Worm (Caenorhabditis elegans) whole organism, L4 larva: Measurements from ENCODE around the gene srh-83.

Experiments
- D1046.2 ChIP-seq: fragments of 200-800 bp; sonication (Bioruptor generic); IDR thresholded peaks from 2 replicates; pipeline ENCODE4 v1.3.6; 2022; ENCODE audit warnings: missing genetic modification characterization, missing compliant biosample characterization
- F37D6.2 ChIP-seq: sonication (generic microtip); optimal IDR thresholded peaks from 2 replicates; lab custom pipeline; 2016; ENCODE audit warnings: mild to moderate bottlenecking, missing genetic modification characterization, missing compliant biosample characterization
- T26A8.4 ChIP-seq: fragments of 200-800 bp; sonication (Bioruptor generic); IDR thresholded peaks from 2 replicates; pipeline ENCODE4 v1.3.6; 2022; ENCODE audit warnings: missing genetic modification characterization, missing compliant biosample characterization
- Y105C5A.15 ChIP-seq: fragments of 200-800 bp; sonication (Bioruptor generic); IDR thresholded peaks from 2 replicates; pipeline ENCODE4 v1.3.6; 2022; ENCODE audit warnings: missing genetic modification characterization, missing compliant biosample characterization
- Y5F2A.4 ChIP-seq: fragments of 200-800 bp; sonication (Bioruptor generic); optimal IDR thresholded peaks from 2 replicates; lab custom pipeline; 2018; ENCODE audit warnings: mild to moderate bottlenecking, missing genetic modification characterization, missing compliant biosample characterization
- ama-1 ChIP-seq: fragments of 150-350 bp; optimal IDR thresholded peaks from 2 replicates; lab custom pipeline; 2014; ENCODE audit warnings: inconsistent platforms, mixed read lengths
- arid-1 ChIP-seq: fragments of 200-800 bp; sonication (Bioruptor generic); conservative IDR thresholded peaks from 2 replicates; pipeline ENCODE4 v1.3.6; 2022; ENCODE audit warnings: missing genetic modification reagents, missing genetic modification characterization, missing compliant biosample characterization
- ceh-32 ChIP-seq: sonication (generic microtip); optimal IDR thresholded peaks from 2 replicates; lab custom pipeline; 2016; ENCODE audit warnings: mild to moderate bottlenecking, missing genetic modification characterization, missing compliant biosample characterization; ENCODE audit not compliant: poor library complexity
- ceh-62 ChIP-seq: sonication (generic microtip); optimal IDR thresholded peaks from 2 replicates; lab custom pipeline; 2017; ENCODE audit warnings: missing biosample characterization, missing genetic modification characterization
- ces-1 ChIP-seq: fragments of 150-350 bp; sonication (generic microtip); optimal IDR thresholded peaks from 4 replicates; lab custom pipeline; 2014; ENCODE audit warnings: missing biosample characterization, missing genetic modification reagents, missing genetic modification characterization
- cey-2 ChIP-seq: sonication (generic microtip); optimal IDR thresholded peaks from 3 replicates; lab custom pipeline; 2017; ENCODE audit warnings: missing genetic modification characterization, mild to moderate bottlenecking, missing compliant biosample characterization, antibody characterized with exemption, borderline replicate concordance; ENCODE audit not compliant: insufficient read depth
- daf-12 ChIP-seq: fragments of 150-350 bp; optimal IDR thresholded peaks from 2 replicates; lab custom pipeline; 2014; ENCODE audit warnings: missing biosample characterization, missing genetic modification reagents, missing genetic modification characterization
- daf-19 ChIP-seq: fragments of 200-800 bp; sonication (Bioruptor generic); conservative IDR thresholded peaks from 2 replicates; pipeline ENCODE4 v1.3.6; 2022; ENCODE audit warnings: missing genetic modification characterization, missing compliant biosample characterization
- daf-8 ChIP-seq: fragments of 200-800 bp; sonication (Bioruptor generic); IDR thresholded peaks from 2 replicates; pipeline ENCODE4 v1.3.6; 2022; ENCODE audit warnings: missing genetic modification characterization, missing compliant biosample characterization
- dmd-8 ChIP-seq: fragments of 200-800 bp; sonication (Bioruptor generic); IDR thresholded peaks from 2 replicates; pipeline ENCODE4 v1.3.6; 2022; ENCODE audit warnings: missing genetic modification characterization, missing compliant biosample characterization
- duxl-1 ChIP-seq: sonication (generic microtip); optimal IDR thresholded peaks from 2 replicates; lab custom pipeline; 2016; ENCODE audit warnings: mild to moderate bottlenecking, missing genetic modification characterization, moderate library complexity, missing compliant biosample characterization; ENCODE audit not compliant: poor library complexity
- dve-1 ChIP-seq: sonication (generic microtip); optimal IDR thresholded peaks from 2 replicates; lab custom pipeline; 2017; ENCODE audit warnings: antibody characterized with exemption, mild to moderate bottlenecking, missing genetic modification characterization, missing compliant biosample characterization; ENCODE audit not compliant: insufficient read depth
- egl-27 ChIP-seq: sonication (generic microtip); optimal IDR thresholded peaks from 3 replicates; lab custom pipeline; 2017; ENCODE audit warnings: missing biosample characterization, missing genetic modification reagents, missing genetic modification characterization
- fos-1 ChIP-seq: fragments of 150-350 bp; optimal IDR thresholded peaks from 2 replicates; lab custom pipeline; 2014; ENCODE audit warnings: missing biosample characterization, missing genetic modification characterization
- lim-7 ChIP-seq: fragments of 200-800 bp; sonication (Bioruptor generic); IDR thresholded peaks from 2 replicates; pipeline ENCODE4 v1.3.6; 2022; ENCODE audit warnings: missing genetic modification characterization, missing compliant biosample characterization
- lin-1 ChIP-seq: fragments of 200-800 bp; sonication (Bioruptor generic); IDR thresholded peaks from 2 replicates; pipeline ENCODE4 v1.3.6; 2022; ENCODE audit warnings: missing genetic modification reagents, missing genetic modification characterization, missing compliant biosample characterization
- lin-13 ChIP-seq: fragments of 150-350 bp; optimal IDR thresholded peaks from 2 replicates; lab custom pipeline; 2014; ENCODE audit warnings: missing biosample characterization, missing genetic modification reagents, missing genetic modification characterization
- lin-15B ChIP-seq: fragments of 150-350 bp; sonication (generic microtip); optimal IDR thresholded peaks from 3 replicates; lab custom pipeline; 2014; ENCODE audit warnings: missing biosample characterization, missing genetic modification characterization
- lin-29 ChIP-seq: fragments of 200-800 bp; sonication (Bioruptor generic); IDR thresholded peaks from 2 replicates; pipeline ENCODE4 v1.3.6; 2022; ENCODE audit warnings: missing genetic modification reagents, missing genetic modification characterization, missing compliant biosample characterization
- lir-3 ChIP-seq: sonication (generic microtip); optimal IDR thresholded peaks from 2 replicates; lab custom pipeline; 2016; ENCODE audit warnings: mild to moderate bottlenecking, missing genetic modification characterization, missing compliant biosample characterization
- mdl-1 ChIP-seq, 2 experiments: fragments of 150-350 bp in 1 of 2; sonication (generic microtip) in 1 of 2; optimal IDR thresholded peaks; 2 replicates each; lab custom pipeline; 2014 to 2017; ENCODE audit warnings: missing biosample characterization in 2 of 2, missing genetic modification characterization in 2 of 2
- mxl-3 ChIP-seq: fragments of 200-800 bp; sonication (Bioruptor generic); optimal IDR thresholded peaks from 2 replicates; lab custom pipeline; 2018; ENCODE audit warnings: mild to moderate bottlenecking, missing genetic modification characterization, missing compliant biosample characterization
- nhr-102 ChIP-seq: sonication (generic microtip); optimal IDR thresholded peaks from 2 replicates; lab custom pipeline; 2016; ENCODE audit warnings: mild to moderate bottlenecking, missing genetic modification characterization, moderate library complexity, missing compliant biosample characterization
- nhr-111 ChIP-seq: fragments of 200-800 bp; sonication (Bioruptor generic); optimal IDR thresholded peaks from 2 replicates; lab custom pipeline; 2018; ENCODE audit warnings: mild to moderate bottlenecking, missing genetic modification characterization, missing compliant biosample characterization
- nhr-25 ChIP-seq: sonication (generic microtip); optimal IDR thresholded peaks from 2 replicates; lab custom pipeline; 2017; ENCODE audit warnings: missing genetic modification characterization, mild to moderate bottlenecking, missing compliant biosample characterization, antibody characterized with exemption, moderate library complexity, borderline replicate concordance; ENCODE audit not compliant: insufficient read depth
- nhr-28 ChIP-seq: fragments of 150-350 bp; optimal IDR thresholded peaks from 2 replicates; lab custom pipeline; 2014; ENCODE audit warnings: missing biosample characterization, missing genetic modification characterization
- nhr-41 ChIP-seq: fragments of 200-800 bp; sonication (Bioruptor generic); IDR thresholded peaks from 2 replicates; pipeline ENCODE4 v1.3.6; 2022; ENCODE audit warnings: missing genetic modification reagents, missing genetic modification characterization, missing compliant biosample characterization
- nhr-42 ChIP-seq: fragments of 200-800 bp; sonication (Bioruptor generic); IDR thresholded peaks from 2 replicates; pipeline ENCODE4 v1.3.6; 2022; ENCODE audit warnings: missing genetic modification characterization, missing compliant biosample characterization
- nhr-48 ChIP-seq: sonication (generic microtip); optimal IDR thresholded peaks from 2 replicates; lab custom pipeline; 2016; ENCODE audit warnings: mild to moderate bottlenecking, missing genetic modification characterization, missing compliant biosample characterization
- php-3 ChIP-seq: fragments of 200-800 bp; sonication (Bioruptor generic); IDR thresholded peaks from 2 replicates; pipeline ENCODE4 v1.3.6; 2022; ENCODE audit warnings: missing genetic modification reagents, missing genetic modification characterization, missing compliant biosample characterization
- rbr-2 ChIP-seq: sonication (generic microtip); optimal IDR thresholded peaks from 2 replicates; lab custom pipeline; 2016; ENCODE audit warnings: missing genotype, missing genetic modification characterization, missing compliant biosample characterization
- skn-1 ChIP-seq: fragments of 150-350 bp; optimal IDR thresholded peaks from 2 replicates; lab custom pipeline; 2014; ENCODE audit warnings: missing biosample characterization, missing genetic modification characterization
- snpc-4 ChIP-seq: fragments of 150-350 bp; optimal IDR thresholded peaks from 2 replicates; lab custom pipeline; 2014; ENCODE audit warnings: missing biosample characterization, missing genetic modification characterization
- spr-1 ChIP-seq: sonication (generic microtip); optimal IDR thresholded peaks from 2 replicates; lab custom pipeline; 2016; ENCODE audit warnings: mild to moderate bottlenecking, missing genetic modification characterization, missing compliant biosample characterization
- spr-3 ChIP-seq: fragments of 200-800 bp; sonication (Bioruptor generic); optimal IDR thresholded peaks from 2 replicates; lab custom pipeline; 2018; ENCODE audit warnings: mild to moderate bottlenecking, missing genetic modification characterization, missing compliant biosample characterization
- unc-39 ChIP-seq: sonication (generic microtip); optimal IDR thresholded peaks from 2 replicates; lab custom pipeline; 2017; ENCODE audit warnings: missing biosample characterization, missing genetic modification characterization
- zfp-2 ChIP-seq: sonication (generic microtip); optimal IDR thresholded peaks from 2 replicates; lab custom pipeline; 2016; ENCODE audit warnings: mild to moderate bottlenecking, missing genetic modification characterization, missing compliant biosample characterization
- zfp-3 ChIP-seq: fragments of 200-800 bp; sonication (Bioruptor generic); conservative IDR thresholded peaks from 2 replicates; pipeline ENCODE4 v1.3.6; 2022; ENCODE audit warnings: missing genetic modification reagents, missing genetic modification characterization, missing compliant biosample characterization
- zip-11 ChIP-seq: fragments of 200-800 bp; sonication (Bioruptor generic); IDR thresholded peaks from 2 replicates; pipeline ENCODE4 v1.3.6; 2022; ENCODE audit warnings: missing genetic modification characterization, missing compliant biosample characterization
- ztf-11 ChIP-seq: fragments of 150-350 bp; optimal IDR thresholded peaks from 2 replicates; lab custom pipeline; 2014; ENCODE audit warnings: missing biosample characterization, missing genetic modification characterization

The srh-83 gene

ce11 chrV:7196498-7196966, 32.2 kb downstream of the srh-83 start, which contains the start of gene F09G2.2 (continued):
- no peak for TF ChIP-seq zip-11 (GFP tag; lab: Robert Waterston, UW)
- TF ChIP-seq nhr-42 (GFP tag; lab: Robert Waterston, UW): peak; percentile 72; the same call in 1 of the 2 replicates
- no peak for TF ChIP-seq daf-8 (GFP tag; lab: Robert Waterston, UW)
- TF ChIP-seq ztf-11 (tag; lab: Kevin White, UChicago): no peak
- TF ChIP-seq spr-1 (tag; lab: Kevin White, UChicago): peak; percentile 56
- no peak for TF ChIP-seq unc-39 (tag; lab: Kevin White, UChicago)
- TF ChIP-seq fos-1 (tag; lab: Kevin White, UChicago): no peak
- peak; percentile 65 for TF ChIP-seq lin-1 (GFP tag; lab: Robert Waterston, UW)
- no peak for TF ChIP-seq nhr-41
- peak; percentile 91 for TF ChIP-seq T26A8.4 (GFP tag; lab: Robert Waterston, UW)
- no peak for TF ChIP-seq daf-19 (GFP tag; lab: Robert Waterston, UW)
- no peak for TF ChIP-seq daf-12 (tag; lab: Kevin White, UChicago)
- TF ChIP-seq Y5F2A.4 (GFP tag; lab: Kevin White, UChicago): no peak
- TF ChIP-seq nhr-25 (tag; lab: Kevin White, UChicago): peak; percentile 88
- peak; percentile 77 for TF ChIP-seq duxl-1 (tag; lab: Kevin White, UChicago)
- peak; percentile 28 for TF ChIP-seq lin-15B (tag; lab: Kevin White, UChicago)
- peak; percentile 61 for TF ChIP-seq ama-1 (lab: Kevin White, UChicago)
- no peak for TF ChIP-seq ceh-62 (tag; lab: Kevin White, UChicago)

ce11 chrV:7197036-7197435, 32.7 kb downstream of the srh-83 start:
- no peak for TF ChIP-seq arid-1 (GFP tag; lab: Robert Waterston, UW)
- 0 out of 2 replicates have a peak, but pooled peaks have one; percentile 20 for TF ChIP-seq nhr-42 (GFP tag; lab: Robert Waterston, UW)
- TF ChIP-seq dmd-8 (GFP tag; lab: Robert Waterston, UW): no peak
- no peak for TF ChIP-seq nhr-48 (tag; lab: Kevin White, UChicago)
- no peak for TF ChIP-seq D1046.2 (GFP tag; lab: Robert Waterston, UW)
- TF ChIP-seq cey-2 (tag; lab: Kevin White, UChicago): no peak
- TF ChIP-seq mxl-3: no peak
- 0 out of 2 replicates have a peak, but pooled peaks have one; percentile 49 for TF ChIP-seq lim-7 (GFP tag; lab: Robert Waterston, UW)

DNA sequence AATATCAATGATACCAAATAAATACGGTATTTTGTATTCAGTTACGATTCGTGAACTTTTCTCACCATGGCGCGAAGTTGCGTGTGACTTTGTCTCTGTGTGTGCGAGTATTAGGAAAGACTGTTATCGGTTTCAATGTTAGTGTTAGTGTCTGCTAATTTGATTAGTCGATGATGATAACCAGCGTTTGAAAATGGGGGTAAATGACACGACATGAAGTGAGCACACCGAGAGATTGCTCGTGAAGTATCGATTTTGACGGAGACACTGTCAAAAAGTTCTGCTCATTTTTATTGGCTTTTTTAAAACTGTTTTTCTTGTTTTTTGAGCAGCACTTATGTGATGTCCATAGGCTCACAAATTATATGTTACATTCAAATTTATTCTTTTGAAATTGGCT, 34.1 kb downstream of the srh-83 start:
- TF ChIP-seq lin-29 (GFP tag; lab: Robert Waterston, UW) (no peak), mdl-1 (tag; optimal IDR thresholded peaks at IDR 0.05; lab: Kevin White, UChicago) (peak in 1 of 2 experiments; percentile 21), nhr-111 (no peak), php-3 (peak; percentile 58), ama-1 (lab: Kevin White, UChicago) (peak; percentile 83), spr-1 (tag; lab: Kevin White, UChicago) (no peak), Y105C5A.15 (GFP tag; lab: Robert Waterston, UW) (no peak), duxl-1 (tag; lab: Kevin White, UChicago) (peak; percentile 57), arid-1 (GFP tag; lab: Robert Waterston, UW) (peak; percentile 59; the same call in 1 of the 2 replicates), rbr-2 (tag; lab: Kevin White, UChicago) (no peak), nhr-42 (GFP tag; lab: Robert Waterston, UW) (0 out of 2 replicates have a peak, but pooled peaks have one; percentile 10), zfp-3 (GFP tag; lab: Robert Waterston, UW) (no peak), F37D6.2 (tag; lab: Kevin White, UChicago) (no peak), nhr-48 (tag; lab: Kevin White, UChicago) (peak; percentile 14), nhr-28 (tag; lab: Kevin White, UChicago) (peak; percentile 86), spr-3 (GFP tag; lab: Kevin White, UChicago) (no peak), nhr-102 (tag; lab: Kevin White, UChicago) (peak; percentile 63), dve-1 (tag; lab: Kevin White, UChicago) (peak; percentile 84), fos-1 (tag; lab: Kevin White, UChicago) (no peak), cey-2 (tag; lab: Kevin White, UChicago) (no peak), lim-7 (GFP tag; lab: Robert Waterston, UW) (no peak), skn-1 (tag; lab: Kevin White, UChicago) (no peak), lin-13 (GFP tag; lab: Kevin White, UChicago) (peak; percentile 74), egl-27 (tag; lab: Kevin White, UChicago) (no peak), ces-1 (GFP tag; lab: Kevin White, UChicago) (no peak), nhr-25 (tag; lab: Kevin White, UChicago) (no peak), lir-3 (tag; lab: Kevin White, UChicago) (no peak), ceh-32 (tag; lab: Kevin White, UChicago) (no peak), zfp-2 (tag; lab: Kevin White, UChicago) (no peak), snpc-4 (no peak)
